Fruit fly (Drosophila melanogaster): ENCODE results near the gene pck.

The pck gene

DNA sequence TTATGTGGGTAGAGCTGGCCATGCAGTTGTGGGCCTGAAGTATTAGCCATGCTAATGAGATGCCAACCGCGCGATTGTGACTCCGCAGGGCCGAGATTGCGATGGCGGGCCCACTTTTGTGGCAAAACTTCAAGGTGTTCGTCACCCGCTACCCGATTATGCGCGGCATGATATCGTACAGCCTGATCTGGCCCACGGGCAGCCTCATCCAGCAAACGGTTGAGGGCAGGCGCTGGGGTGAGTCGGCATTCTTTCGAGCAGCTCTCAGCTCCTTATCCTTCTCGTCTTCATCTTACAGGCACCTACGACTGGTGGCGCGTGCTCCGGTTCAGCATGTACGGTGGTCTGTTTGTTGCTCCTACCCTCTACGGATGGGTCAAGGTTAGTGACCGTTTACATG is 749 bp upstream of the pck start, which contains the start of gene CG32808:
CG32808 (minus strand) TSS at position 101 of the 400 bp plus-strand sequence.
- TF ChIP-seq Hr78 (GFP tag; optimal IDR thresholded peaks at IDR 0.05) (no peak), GATAd (GFP tag; optimal IDR thresholded peaks at IDR 0.05) (no peak), Sp1 (GFP tag; optimal IDR thresholded peaks at IDR 0.05) (no peak), dsf (GFP tag; optimal IDR thresholded peaks at IDR 0.05; ENCODE audit: borderline replicate concordance) (no peak), jim (GFP tag; optimal IDR thresholded peaks at IDR 0.05) (no peak), pan (optimal IDR thresholded peaks at IDR 0.05) (no peak), Abd-B (GFP tag; optimal IDR thresholded peaks at IDR 0.05) (no peak), Vsx2 (GFP tag; optimal IDR thresholded peaks at IDR 0.05; ENCODE audit: partially characterized antibody) (no peak), OdsH (GFP tag; optimal IDR thresholded peaks at IDR 0.05) (no peak), CG9705 (GFP tag; optimal IDR thresholded peaks at IDR 0.05) (no peak), br (GFP tag; optimal IDR thresholded peaks at IDR 0.05) (no peak), CG32264 (GFP tag; optimal IDR thresholded peaks at IDR 0.05) (no peak), h (GFP tag; optimal IDR thresholded peaks at IDR 0.05) (no peak), Myc (optimal IDR thresholded peaks at IDR 0.05) (no peak), lola (GFP tag; optimal IDR thresholded peaks at IDR 0.05) (no peak), Hr83 (GFP tag; optimal IDR thresholded peaks at IDR 0.05; ENCODE audit: poor library complexity, severe bottlenecking) (no peak), CrebA (GFP tag; optimal IDR thresholded peaks at IDR 0.05; ENCODE audit: borderline replicate concordance) (no peak), HLH106 (tag; optimal IDR thresholded peaks at IDR 0.05) (no peak), dmrt93B (GFP tag; optimal IDR thresholded peaks at IDR 0.05) (no peak)

- no peak for TF ChIP-seq br (GFP tag; optimal IDR thresholded peaks at IDR 0.05)
- no peak for TF ChIP-seq tai (GFP tag; optimal IDR thresholded peaks at IDR 0.05)
- TF ChIP-seq foxo (GFP tag; optimal IDR thresholded peaks at IDR 0.05) = no peak
- no peak for TF ChIP-seq CG9705 (GFP tag; optimal IDR thresholded peaks at IDR 0.05)
- TF ChIP-seq HLH106 (tag; optimal IDR thresholded peaks at IDR 0.05) = no peak
- no peak for TF ChIP-seq brk (GFP tag; optimal IDR thresholded peaks at IDR 0.05)
Observed at dm6 chrX:1472222-1472621, 1.8 kb downstream of the pck start, which contains the start of gene CG14780. CG14780 (plus strand) TSS chrX:1472522.

dm6 chrX:1476436-1476835 is 6.0 kb downstream of the pck start:
- TF ChIP-seq N (GFP tag; optimal IDR thresholded peaks at IDR 0.05) = no peak
- TF ChIP-seq tai (GFP tag; optimal IDR thresholded peaks at IDR 0.05) = no peak
- TF ChIP-seq ey (GFP tag; optimal IDR thresholded peaks at IDR 0.05) = no peak

- TF ChIP-seq psq (GFP tag; optimal IDR thresholded peaks at IDR 0.05) (peak; percentile 3), Hr83 (GFP tag; optimal IDR thresholded peaks at IDR 0.05; ENCODE audit: poor library complexity, severe bottlenecking) (peak; percentile 43), dmrt93B (GFP tag; optimal IDR thresholded peaks at IDR 0.05) (no peak), dl (GFP tag; optimal IDR thresholded peaks at IDR 0.05; ENCODE audit: insufficient read depth in 1 of 2, partially characterized antibody in 2 of 2) (no peak), Abd-B (GFP tag; optimal IDR thresholded peaks at IDR 0.05) (no peak), jim (GFP tag; optimal IDR thresholded peaks at IDR 0.05) (no peak), Rel (GFP tag; optimal IDR thresholded peaks at IDR 0.05) (no peak), Rel (tag; optimal IDR thresholded peaks at IDR 0.05) (no peak), br (GFP tag; optimal IDR thresholded peaks at IDR 0.05) (peak; percentile 42), rgr (GFP tag; optimal IDR thresholded peaks at IDR 0.05) (peak; percentile 48), GATAd (GFP tag; optimal IDR thresholded peaks at IDR 0.05) (no peak), CrebA (GFP tag; optimal IDR thresholded peaks at IDR 0.05; ENCODE audit: borderline replicate concordance) (no peak), brk (GFP tag; optimal IDR thresholded peaks at IDR 0.05) (no peak), sage (GFP tag; optimal IDR thresholded peaks at IDR 0.05) (no peak), sv (GFP tag; optimal IDR thresholded peaks at IDR 0.05) (no peak), h (GFP tag; optimal IDR thresholded peaks at IDR 0.05) (peak; percentile 50), lola (GFP tag; optimal IDR thresholded peaks at IDR 0.05) (no peak), Myc (optimal IDR thresholded peaks at IDR 0.05) (peak; percentile 17), CG32264 (GFP tag; optimal IDR thresholded peaks at IDR 0.05) (no peak), OdsH (GFP tag; optimal IDR thresholded peaks at IDR 0.05) (no peak), tai (GFP tag; optimal IDR thresholded peaks at IDR 0.05) (no peak), foxo (GFP tag; optimal IDR thresholded peaks at IDR 0.05) (peak in 1 of 2 experiments; percentile 39), usp (GFP tag; optimal IDR thresholded peaks at IDR 0.05) (no peak), dsf (GFP tag; optimal IDR thresholded peaks at IDR 0.05; ENCODE audit: borderline replicate concordance) (no peak), Mio (GFP tag; optimal IDR thresholded peaks at IDR 0.05) (no peak), Dfd (GFP tag; optimal IDR thresholded peaks at IDR 0.05) (no peak), fru (GFP tag; optimal IDR thresholded peaks at IDR 0.05) (peak; percentile 30), Sp1 (GFP tag; optimal IDR thresholded peaks at IDR 0.05) (no peak), pan (optimal IDR thresholded peaks at IDR 0.05) (no peak), Hnf4 (GFP tag; optimal IDR thresholded peaks at IDR 0.05) (no peak), Vsx2 (GFP tag; optimal IDR thresholded peaks at IDR 0.05; ENCODE audit: partially characterized antibody) (no peak)
Observed at dm6 chrX:1476848-1477247, 6.4 kb downstream of the pck start, which contains the start of the genes Rab27 and mei-38. Rab27 (minus strand) TSS chrX:1476974. mei-38 (plus strand) TSS chrX:1477063.

Data from whole organism, wandering third instar larva.